Worm (Caenorhabditis elegans) whole organism, young adult: ENCODE measurements around the gene C17G10.6.

Experiments used
- B0035.1 ChIP-seq: sonication (generic microtip); optimal IDR thresholded peaks from 2 replicates; lab custom pipeline; 2016; ENCODE audit warnings: missing genetic modification characterization, mild to moderate bottlenecking, missing compliant biosample characterization, missing genotype, missing genetic modification reagents
- B0261.1 ChIP-seq: sonication (generic microtip); optimal IDR thresholded peaks from 2 replicates; lab custom pipeline; 2016; ENCODE audit warnings: mild to moderate bottlenecking, missing genetic modification characterization, moderate library complexity, missing compliant biosample characterization
- B0336.3 ChIP-seq: fragments of 200-800 bp; sonication (Bioruptor generic); IDR thresholded peaks from 2 replicates; pipeline ENCODE4 v1.3.6; 2022; ENCODE audit warnings: missing genetic modification characterization, missing compliant biosample characterization
- F23B12.7 ChIP-seq: sonication (generic microtip); optimal IDR thresholded peaks from 2 replicates; lab custom pipeline; 2017; ENCODE audit warnings: missing genetic modification characterization, mild to moderate bottlenecking, missing compliant biosample characterization, antibody characterized with exemption, moderate library complexity; ENCODE audit not compliant: insufficient read depth
- F49E8.2 ChIP-seq: sonication (generic microtip); optimal IDR thresholded peaks from 3 replicates; lab custom pipeline; 2017; ENCODE audit warnings: missing genetic modification characterization, mild to moderate bottlenecking, missing compliant biosample characterization, antibody characterized with exemption, moderate library complexity; ENCODE audit not compliant: insufficient read depth
- ZK185.1 ChIP-seq: sonication (generic microtip); optimal IDR thresholded peaks from 2 replicates; lab custom pipeline; 2016; ENCODE audit warnings: mild to moderate bottlenecking, missing genetic modification characterization, missing compliant biosample characterization; ENCODE audit not compliant: poor library complexity, severe bottlenecking
- atf-7 ChIP-seq: sonication (generic microtip); optimal IDR thresholded peaks from 2 replicates; lab custom pipeline; 2017; ENCODE audit warnings: mild to moderate bottlenecking, missing genetic modification characterization, missing compliant biosample characterization
- attf-6 ChIP-seq: fragments of 200-800 bp; sonication (Bioruptor generic); IDR thresholded peaks from 2 replicates; pipeline ENCODE4 v1.3.6; 2022; ENCODE audit warnings: missing genetic modification reagents, missing genetic modification characterization, missing compliant biosample characterization
- cebp-2 ChIP-seq: fragments of 200-800 bp; sonication (Bioruptor generic); IDR thresholded peaks from 2 replicates; pipeline ENCODE4 v1.3.6; 2022; ENCODE audit warnings: missing genetic modification characterization, missing compliant biosample characterization
- ceh-100 ChIP-seq: fragments of 200-800 bp; sonication (Bioruptor generic); IDR thresholded peaks from 2 replicates; pipeline ENCODE4 v1.3.6; 2022; ENCODE audit warnings: missing genetic modification reagents, missing genetic modification characterization, missing compliant biosample characterization
- dox-1 ChIP-seq: fragments of 200-800 bp; sonication (Bioruptor generic); IDR thresholded peaks from 2 replicates; pipeline ENCODE4 v1.3.6; 2022; ENCODE audit warnings: missing genetic modification reagents, missing genetic modification characterization, missing compliant biosample characterization
- dpff-1 ChIP-seq: sonication (generic microtip); optimal IDR thresholded peaks from 2 replicates; lab custom pipeline; 2017; ENCODE audit warnings: mild to moderate bottlenecking, missing genetic modification characterization, missing compliant biosample characterization
- efl-1 ChIP-seq: fragments of 150-350 bp; optimal IDR thresholded peaks from 2 replicates; lab custom pipeline; 2014; ENCODE audit warnings: missing biosample characterization, missing genetic modification reagents, missing genetic modification characterization
- egl-18 ChIP-seq: fragments of 200-800 bp; sonication (Bioruptor generic); IDR thresholded peaks from 2 replicates; pipeline ENCODE4 v1.3.6; 2022; ENCODE audit warnings: missing genetic modification reagents, missing genetic modification characterization, missing compliant biosample characterization
- egl-44 ChIP-seq: fragments of 200-800 bp; sonication (Bioruptor generic); IDR thresholded peaks from 2 replicates; pipeline ENCODE4 v1.3.6; 2022; ENCODE audit warnings: missing genetic modification reagents, missing genetic modification characterization, missing compliant biosample characterization
- ekl-4 ChIP-seq: fragments of 200-800 bp; sonication (Bioruptor generic); IDR thresholded peaks from 2 replicates; pipeline ENCODE4 v1.3.6; 2022; ENCODE audit warnings: missing genetic modification reagents, missing genetic modification characterization, missing compliant biosample characterization
- fkh-3 ChIP-seq: sonication (generic microtip); optimal IDR thresholded peaks from 2 replicates; lab custom pipeline; 2016; ENCODE audit warnings: mild to moderate bottlenecking, missing genetic modification characterization, missing compliant biosample characterization
- him-1 ChIP-seq: sonication (generic microtip); optimal IDR thresholded peaks from 2 replicates; lab custom pipeline; 2016; ENCODE audit warnings: missing genotype, missing genetic modification reagents, missing genetic modification characterization, missing compliant biosample characterization
- hlh-26 ChIP-seq: fragments of 200-800 bp; sonication (Bioruptor generic); conservative IDR thresholded peaks from 2 replicates; pipeline ENCODE4 v1.3.6; 2022; ENCODE audit warnings: missing genetic modification reagents, missing genetic modification characterization, missing compliant biosample characterization
- hmg-1.2 ChIP-seq: fragments of 200-800 bp; sonication (Bioruptor generic); IDR thresholded peaks from 2 replicates; pipeline ENCODE4 v1.3.6; 2022; ENCODE audit warnings: missing genetic modification reagents, missing genetic modification characterization, missing compliant biosample characterization
- hmg-20 ChIP-seq: fragments of 200-800 bp; sonication (Bioruptor generic); IDR thresholded peaks from 2 replicates; pipeline ENCODE4 v1.3.6; 2022; ENCODE audit warnings: missing genetic modification reagents, missing genetic modification characterization, missing compliant biosample characterization
- hrde-1 ChIP-seq: sonication (generic microtip); optimal IDR thresholded peaks from 2 replicates; lab custom pipeline; 2016; ENCODE audit warnings: missing genetic modification characterization, mild to moderate bottlenecking, missing compliant biosample characterization, moderate library complexity, missing genotype, missing genetic modification reagents, borderline replicate concordance
- let-607 ChIP-seq, 2 experiments: fragments of 200-800 bp in 1 of 2; sonication (Bioruptor generic) in 1 of 2; sonication (generic microtip) in 1 of 2; optimal IDR thresholded peaks; 2 replicates each; lab custom pipeline; 2016 to 2018; ENCODE audit warnings: mild to moderate bottlenecking in 2 of 2, missing compliant biosample characterization in 2 of 2, missing genetic modification characterization in 2 of 2, moderate library complexity in 2 of 2, missing genotype in 1 of 2
- lin-26 ChIP-seq: fragments of 200-800 bp; sonication (Bioruptor generic); IDR thresholded peaks from 2 replicates; pipeline ENCODE4 v1.3.6; 2022; ENCODE audit warnings: missing genetic modification reagents, missing genetic modification characterization, missing compliant biosample characterization
- lin-35 ChIP-seq, 3 experiments: fragments of 150-350 bp in 2 of 3; sonication (generic microtip) in 1 of 3; optimal IDR thresholded peaks; 2 replicates each; lab custom pipeline; 2014 to 2018; ENCODE audit warnings: missing biosample characterization in 3 of 3, missing genetic modification characterization in 3 of 3, missing genetic modification reagents in 3 of 3
- lin-40 ChIP-seq: sonication (generic microtip); optimal IDR thresholded peaks from 2 replicates; lab custom pipeline; 2016; ENCODE audit warnings: missing genetic modification characterization, mild to moderate bottlenecking, missing compliant biosample characterization, missing genotype, missing genetic modification reagents
- lin-54 ChIP-seq: fragments of 200-800 bp; sonication (Bioruptor generic); optimal IDR thresholded peaks from 2 replicates; lab custom pipeline; 2018; ENCODE audit warnings: mild to moderate bottlenecking, missing genetic modification characterization, missing compliant biosample characterization
- lsl-1 ChIP-seq: fragments of 200-800 bp; sonication (Bioruptor generic); optimal IDR thresholded peaks from 2 replicates; lab custom pipeline; 2018; ENCODE audit warnings: mild to moderate bottlenecking, missing genetic modification characterization, moderate library complexity, missing compliant biosample characterization
- lsy-27 ChIP-seq: sonication (generic microtip); optimal IDR thresholded peaks from 2 replicates; lab custom pipeline; 2017; ENCODE audit warnings: missing genetic modification characterization, mild to moderate bottlenecking, missing compliant biosample characterization, antibody characterized with exemption, missing genotype, borderline replicate concordance; ENCODE audit not compliant: insufficient read depth
- madf-8 ChIP-seq: fragments of 200-800 bp; sonication (Bioruptor generic); conservative IDR thresholded peaks from 2 replicates; pipeline ENCODE4 v1.3.6; 2022; ENCODE audit warnings: missing genetic modification reagents, missing genetic modification characterization, missing compliant biosample characterization
- mcd-1 ChIP-seq: fragments of 200-800 bp; sonication (Bioruptor generic); IDR thresholded peaks from 2 replicates; pipeline ENCODE4 v1.3.6; 2022; ENCODE audit warnings: missing genetic modification reagents, missing genetic modification characterization, missing compliant biosample characterization
- mes-4 ChIP-seq: sonication (generic microtip); optimal IDR thresholded peaks from 2 replicates; lab custom pipeline; 2016; ENCODE audit warnings: missing genotype, missing genetic modification characterization, missing compliant biosample characterization
- nfya-1 ChIP-seq: sonication (generic microtip); optimal IDR thresholded peaks from 2 replicates; lab custom pipeline; 2017; ENCODE audit warnings: antibody characterized with exemption, missing compliant biosample characterization, missing genetic modification characterization, borderline replicate concordance; ENCODE audit not compliant: insufficient read depth
- nfya-2 ChIP-seq: fragments of 200-800 bp; sonication (Bioruptor generic); IDR thresholded peaks from 2 replicates; pipeline ENCODE4 v1.3.6; 2022; ENCODE audit warnings: missing genetic modification reagents, missing genetic modification characterization, missing compliant biosample characterization
- nfyb-1 ChIP-seq: fragments of 200-800 bp; sonication (Bioruptor generic); IDR thresholded peaks from 2 replicates; pipeline ENCODE4 v1.3.6; 2022; ENCODE audit warnings: missing genetic modification reagents, missing genetic modification characterization, missing compliant biosample characterization
- nhr-179 ChIP-seq: sonication (generic microtip); optimal IDR thresholded peaks from 2 replicates; lab custom pipeline; 2016; ENCODE audit warnings: mild to moderate bottlenecking, missing genetic modification characterization, missing compliant biosample characterization
- nhr-80 ChIP-seq: sonication (generic microtip); optimal IDR thresholded peaks from 2 replicates; lab custom pipeline; 2016; ENCODE audit warnings: missing genetic modification characterization, missing compliant biosample characterization
- pbrm-1 ChIP-seq: fragments of 200-800 bp; sonication (Bioruptor generic); IDR thresholded peaks from 2 replicates; pipeline ENCODE4 v1.3.6; 2022; ENCODE audit warnings: missing genetic modification reagents, missing genetic modification characterization, missing compliant biosample characterization
- rcor-1 ChIP-seq: fragments of 200-800 bp; sonication (Bioruptor generic); IDR thresholded peaks from 2 replicates; pipeline ENCODE4 v1.3.6; 2022; ENCODE audit warnings: missing genetic modification reagents, missing genetic modification characterization, missing compliant biosample characterization
- rpc-1 ChIP-seq, 2 experiments: fragments of 150-350 bp in 1 of 2; sonication (generic microtip) in 1 of 2; optimal IDR thresholded peaks; 2 replicates each; lab custom pipeline; 2014 to 2018; ENCODE audit warnings: missing biosample characterization in 1 of 2, missing genetic modification characterization in 1 of 2, missing genetic modification reagents in 1 of 2, missing genotype in 1 of 2
- tbx-9 ChIP-seq: sonication (generic microtip); optimal IDR thresholded peaks from 2 replicates; lab custom pipeline; 2016; ENCODE audit warnings: borderline replicate concordance, missing genetic modification characterization, inconsistent platforms, missing compliant biosample characterization
- tlf-1 ChIP-seq: fragments of 200-800 bp; sonication (Bioruptor generic); optimal IDR thresholded peaks from 2 replicates; lab custom pipeline; 2018; ENCODE audit warnings: mild to moderate bottlenecking, missing genetic modification characterization, missing compliant biosample characterization
- xnd-1 ChIP-seq: sonication (generic microtip); optimal IDR thresholded peaks from 2 replicates; lab custom pipeline; 2016; ENCODE audit warnings: missing genotype, missing genetic modification reagents, missing genetic modification characterization, missing compliant biosample characterization
- ztf-18 ChIP-seq: sonication (generic microtip); optimal IDR thresholded peaks from 2 replicates; lab custom pipeline; 2016; ENCODE audit warnings: missing genotype, mild to moderate bottlenecking, missing genetic modification characterization, missing compliant biosample characterization
- ztf-22 ChIP-seq: fragments of 200-800 bp; sonication (Bioruptor generic); optimal IDR thresholded peaks from 2 replicates; lab custom pipeline; 2018; ENCODE audit warnings: mild to moderate bottlenecking, missing genetic modification characterization, moderate library complexity, missing compliant biosample characterization
- ztf-26 ChIP-seq: sonication (generic microtip); optimal IDR thresholded peaks from 2 replicates; lab custom pipeline; 2017; ENCODE audit warnings: missing genetic modification characterization, missing compliant biosample characterization

The C17G10.6 gene

DNA sequence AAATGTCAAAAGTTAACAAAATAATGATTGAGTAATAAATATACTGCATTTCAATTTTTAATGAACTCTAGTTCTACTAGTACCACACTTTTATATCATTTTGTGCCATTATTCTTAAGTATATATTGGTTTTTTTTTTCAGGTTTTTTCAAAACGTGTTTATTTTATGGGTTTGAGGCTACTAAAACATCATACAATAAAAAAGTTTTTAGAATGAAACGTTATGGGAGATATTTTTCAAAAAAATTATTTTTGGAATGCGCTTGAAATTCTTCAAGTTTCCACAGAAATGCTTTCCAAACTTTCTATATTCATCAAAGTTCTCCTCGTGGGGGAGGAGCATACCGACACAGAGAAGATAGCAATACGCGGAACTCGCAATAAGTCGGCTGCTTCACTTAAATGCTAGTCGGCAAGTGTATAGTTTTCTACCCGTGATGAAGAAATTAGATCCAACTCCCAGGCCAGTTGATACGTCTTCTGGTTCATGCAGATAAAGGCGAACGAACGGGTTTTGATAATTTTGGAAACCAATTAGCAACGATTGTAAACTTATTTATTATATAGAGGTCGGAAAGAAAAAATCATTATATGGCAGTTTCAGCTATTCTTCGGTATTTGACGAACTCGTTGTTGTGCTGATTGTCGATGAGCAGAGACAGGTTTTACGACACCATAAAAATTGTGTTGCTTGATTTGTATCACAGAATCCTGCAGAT, 3.6 kb downstream of the C17G10.6 start, which contains the start of gene C17G10.10 (continued):
- TF ChIP-seq nhr-80 (tag; lab: Kevin White, UChicago): peak; percentile 59
- 0 out of 2 replicates have a peak, but pooled peaks have one; percentile 13 for TF ChIP-seq egl-44 (GFP tag; lab: Robert Waterston, UW)
- TF ChIP-seq lin-40: peak; percentile 75
- peak; percentile 40 for TF ChIP-seq atf-7
- TF ChIP-seq lsy-27: no peak
- TF ChIP-seq nfya-1 (tag; lab: Kevin White, UChicago): no peak
- TF ChIP-seq mcd-1: peak; percentile 64
- TF ChIP-seq nfyb-1 (GFP tag; lab: Robert Waterston, UW): peak; percentile 89
- TF ChIP-seq B0261.1: peak; percentile 9
- peak; percentile 66 for TF ChIP-seq rcor-1 (GFP tag; lab: Robert Waterston, UW)
- TF ChIP-seq ztf-26 (tag; lab: Kevin White, UChicago): peak; percentile 21
- TF ChIP-seq lin-35 (GFP tag; optimal IDR thresholded peaks at IDR 0.05; lab: Kevin White, UChicago): peak in 1 of 3 experiments; percentile 38
- TF ChIP-seq B0035.1 (tag; lab: Kevin White, UChicago): no peak
- peak; percentile 14 for TF ChIP-seq ztf-18 (tag; lab: Kevin White, UChicago)
- TF ChIP-seq dpff-1: no peak
- peak; percentile 19 to 37 for TF ChIP-seq let-607 (tag; optimal IDR thresholded peaks at IDR 0.05; lab: Kevin White, UChicago)
- TF ChIP-seq mes-4 (tag; lab: Kevin White, UChicago): no peak
- no peak for TF ChIP-seq egl-18
- no peak for TF ChIP-seq nhr-179 (tag; lab: Kevin White, UChicago)
- TF ChIP-seq ztf-22 (GFP tag; lab: Kevin White, UChicago): no peak
- TF ChIP-seq attf-6: peak; percentile 89
- TF ChIP-seq hlh-26: no peak
- peak; percentile 45 for TF ChIP-seq madf-8 (GFP tag; lab: Robert Waterston, UW)
- TF ChIP-seq F23B12.7 (tag; lab: Kevin White, UChicago): peak; percentile 77
- peak; percentile 94 for TF ChIP-seq him-1
- peak; percentile 79 for TF ChIP-seq dox-1 (GFP tag; lab: Robert Waterston, UW)
- peak; percentile 57 for TF ChIP-seq xnd-1
- no peak for TF ChIP-seq rpc-1 (optimal IDR thresholded peaks at IDR 0.05; lab: Kevin White, UChicago)
- TF ChIP-seq rpc-1 (tag; optimal IDR thresholded peaks at IDR 0.05; lab: Kevin White, UChicago): peak; percentile 15
- TF ChIP-seq efl-1 (GFP tag; lab: Kevin White, UChicago): peak; percentile 21
- no peak for TF ChIP-seq cebp-2 (GFP tag; lab: Robert Waterston, UW)
- peak; percentile 68 for TF ChIP-seq hrde-1 (tag; lab: Kevin White, UChicago)
- peak; percentile 78 for TF ChIP-seq B0336.3 (GFP tag; lab: Robert Waterston, UW)
- peak; percentile 88 for TF ChIP-seq F49E8.2
- peak; percentile 72 for TF ChIP-seq lsl-1
- no peak for TF ChIP-seq nfya-2 (GFP tag; lab: Robert Waterston, UW)
- no peak for TF ChIP-seq tbx-9
- TF ChIP-seq tlf-1: peak; percentile 34
- TF ChIP-seq pbrm-1 (GFP tag; lab: Robert Waterston, UW): peak; percentile 89
- peak; percentile 76 for TF ChIP-seq ZK185.1 (tag; lab: Kevin White, UChicago)
- TF ChIP-seq hmg-20 (GFP tag; lab: Robert Waterston, UW): 0 out of 2 replicates have a peak, but pooled peaks have one; percentile 11
- TF ChIP-seq fkh-3: peak; percentile 58
- peak; percentile 75 for TF ChIP-seq ceh-100
- peak; percentile 90 for TF ChIP-seq hmg-1.2
- peak; percentile 49 for TF ChIP-seq lin-54 (GFP tag; lab: Kevin White, UChicago)
- TF ChIP-seq lin-26: no peak
- TF ChIP-seq ekl-4 (GFP tag; lab: Robert Waterston, UW): peak; percentile 73; the same call in 1 of the 2 replicates
